Worm (Caenorhabditis elegans) whole organism, mixed stage, embryonic: ENCODE measurements around the gene F59B2.14.

Experiments
- nhr-28 ChIP-seq: fragments of 150-350 bp; optimal IDR thresholded peaks from 2 replicates; lab custom pipeline; 2014; ENCODE audit warnings: missing biosample characterization, missing genetic modification characterization
- ztf-11 ChIP-seq: fragments of 150-350 bp; optimal IDR thresholded peaks from 2 replicates; lab custom pipeline; 2014; ENCODE audit warnings: missing biosample characterization, missing genetic modification characterization

ce11 chrIII:8973826-8974225 is 48.6 kb downstream of the F59B2.14 start, which contains the start of gene R08D7.5:
- TF ChIP-seq ztf-11 (tag; lab: Kevin White, UChicago) (no peak), nhr-28 (tag; lab: Kevin White, UChicago) (no peak)
